Worm (Caenorhabditis elegans) whole organism, young adult: ENCODE measurements around the gene F57B9.8.

Source experiments
- B0261.1 ChIP-seq: sonication (generic microtip); optimal IDR thresholded peaks from 2 replicates; lab custom pipeline; 2016; ENCODE audit warnings: mild to moderate bottlenecking, missing genetic modification characterization, moderate library complexity, missing compliant biosample characterization
- B0336.3 ChIP-seq: fragments of 200-800 bp; sonication (Bioruptor generic); IDR thresholded peaks from 2 replicates; pipeline ENCODE4 v1.3.6; 2022; ENCODE audit warnings: missing genetic modification characterization, missing compliant biosample characterization
- C06A6.2 ChIP-seq: fragments of 200-800 bp; sonication (Bioruptor generic); conservative IDR thresholded peaks from 2 replicates; pipeline ENCODE4 v1.3.6; 2022; ENCODE audit warnings: missing genetic modification characterization, missing compliant biosample characterization
- C17E4.6 ChIP-seq: fragments of 200-800 bp; sonication (Bioruptor generic); IDR thresholded peaks from 2 replicates; pipeline ENCODE4 v1.3.6; 2022; ENCODE audit warnings: missing genetic modification reagents, missing genetic modification characterization, missing compliant biosample characterization
- F23B12.7 ChIP-seq: sonication (generic microtip); optimal IDR thresholded peaks from 2 replicates; lab custom pipeline; 2017; ENCODE audit warnings: missing genetic modification characterization, mild to moderate bottlenecking, missing compliant biosample characterization, antibody characterized with exemption, moderate library complexity; ENCODE audit not compliant: insufficient read depth
- F33H1.4 ChIP-seq: fragments of 200-800 bp; sonication (Bioruptor generic); IDR thresholded peaks from 2 replicates; pipeline ENCODE4 v1.3.6; 2022; ENCODE audit warnings: missing genetic modification reagents, missing genetic modification characterization, missing compliant biosample characterization
- T07F8.4 ChIP-seq: sonication (generic microtip); optimal IDR thresholded peaks from 2 replicates; lab custom pipeline; 2016; ENCODE audit warnings: mild to moderate bottlenecking, missing genetic modification characterization, moderate library complexity, missing compliant biosample characterization
- Y53F4B.3 ChIP-seq: fragments of 200-800 bp; sonication (Bioruptor generic); IDR thresholded peaks from 2 replicates; pipeline ENCODE4 v1.3.6; 2022; ENCODE audit warnings: missing genetic modification reagents, missing genetic modification characterization, missing compliant biosample characterization
- Y79H2A.3 ChIP-seq: fragments of 200-800 bp; sonication (Bioruptor generic); conservative IDR thresholded peaks from 2 replicates; pipeline ENCODE4 v1.3.6; 2022; ENCODE audit warnings: missing genetic modification reagents, missing genetic modification characterization, missing compliant biosample characterization
- attf-5 ChIP-seq: fragments of 200-800 bp; sonication (Bioruptor generic); optimal IDR thresholded peaks from 2 replicates; lab custom pipeline; 2018; ENCODE audit warnings: mild to moderate bottlenecking, missing genetic modification characterization, missing compliant biosample characterization
- bed-1 ChIP-seq: fragments of 200-800 bp; sonication (Bioruptor generic); IDR thresholded peaks from 2 replicates; pipeline ENCODE4 v1.3.6; 2022; ENCODE audit warnings: missing genetic modification reagents, missing genetic modification characterization, missing compliant biosample characterization
- chd-7 ChIP-seq: sonication (generic microtip); optimal IDR thresholded peaks from 2 replicates; lab custom pipeline; 2016; ENCODE audit warnings: mild to moderate bottlenecking, missing genetic modification characterization, moderate library complexity, missing compliant biosample characterization
- egl-44 ChIP-seq: fragments of 200-800 bp; sonication (Bioruptor generic); IDR thresholded peaks from 2 replicates; pipeline ENCODE4 v1.3.6; 2022; ENCODE audit warnings: missing genetic modification reagents, missing genetic modification characterization, missing compliant biosample characterization
- egrh-3 ChIP-seq: fragments of 200-800 bp; sonication (Bioruptor generic); IDR thresholded peaks from 2 replicates; pipeline ENCODE4 v1.3.6; 2022; ENCODE audit warnings: missing genetic modification reagents, missing genetic modification characterization, missing compliant biosample characterization
- ets-4 ChIP-seq: fragments of 200-800 bp; sonication (Bioruptor generic); optimal IDR thresholded peaks from 2 replicates; lab custom pipeline; 2018; ENCODE audit warnings: mild to moderate bottlenecking, missing genetic modification characterization, missing compliant biosample characterization
- him-1 ChIP-seq: sonication (generic microtip); optimal IDR thresholded peaks from 2 replicates; lab custom pipeline; 2016; ENCODE audit warnings: missing genotype, missing genetic modification reagents, missing genetic modification characterization, missing compliant biosample characterization
- hlh-12 ChIP-seq: sonication (generic microtip); optimal IDR thresholded peaks from 2 replicates; lab custom pipeline; 2016; ENCODE audit warnings: missing genetic modification characterization, missing compliant biosample characterization
- hmg-1.2 ChIP-seq: fragments of 200-800 bp; sonication (Bioruptor generic); IDR thresholded peaks from 2 replicates; pipeline ENCODE4 v1.3.6; 2022; ENCODE audit warnings: missing genetic modification reagents, missing genetic modification characterization, missing compliant biosample characterization
- hsf-1 ChIP-seq: fragments of 200-800 bp; sonication (Bioruptor generic); IDR thresholded peaks from 2 replicates; pipeline ENCODE4 v1.3.6; 2022; ENCODE audit warnings: missing genetic modification reagents, missing genetic modification characterization, missing compliant biosample characterization
- let-526 ChIP-seq: fragments of 200-800 bp; sonication (Bioruptor generic); IDR thresholded peaks from 2 replicates; pipeline ENCODE4 v1.3.6; 2022; ENCODE audit warnings: missing genetic modification reagents, missing genetic modification characterization, missing compliant biosample characterization
- lin-54 ChIP-seq: fragments of 200-800 bp; sonication (Bioruptor generic); optimal IDR thresholded peaks from 2 replicates; lab custom pipeline; 2018; ENCODE audit warnings: mild to moderate bottlenecking, missing genetic modification characterization, missing compliant biosample characterization
- madf-10 ChIP-seq: sonication (generic microtip); optimal IDR thresholded peaks from 2 replicates; lab custom pipeline; 2016; ENCODE audit warnings: mild to moderate bottlenecking, missing genetic modification characterization, missing compliant biosample characterization
- madf-8 ChIP-seq: fragments of 200-800 bp; sonication (Bioruptor generic); conservative IDR thresholded peaks from 2 replicates; pipeline ENCODE4 v1.3.6; 2022; ENCODE audit warnings: missing genetic modification reagents, missing genetic modification characterization, missing compliant biosample characterization
- nhr-120 ChIP-seq: fragments of 200-800 bp; sonication (Bioruptor generic); IDR thresholded peaks from 2 replicates; pipeline ENCODE4 v1.3.6; 2022; ENCODE audit warnings: missing genetic modification characterization, missing compliant biosample characterization
- nhr-90 ChIP-seq: sonication (generic microtip); optimal IDR thresholded peaks from 2 replicates; lab custom pipeline; 2016; ENCODE audit warnings: missing genotype, mild to moderate bottlenecking, missing genetic modification characterization, missing compliant biosample characterization
- pbrm-1 ChIP-seq: fragments of 200-800 bp; sonication (Bioruptor generic); IDR thresholded peaks from 2 replicates; pipeline ENCODE4 v1.3.6; 2022; ENCODE audit warnings: missing genetic modification reagents, missing genetic modification characterization, missing compliant biosample characterization
- rcor-1 ChIP-seq: fragments of 200-800 bp; sonication (Bioruptor generic); IDR thresholded peaks from 2 replicates; pipeline ENCODE4 v1.3.6; 2022; ENCODE audit warnings: missing genetic modification reagents, missing genetic modification characterization, missing compliant biosample characterization
- rec-8 ChIP-seq, 2 experiments: sonication (generic microtip); optimal IDR thresholded peaks; 2 replicates each; lab custom pipeline; 2016; ENCODE audit warnings: mild to moderate bottlenecking in 2 of 2, missing genetic modification characterization in 2 of 2, missing genetic modification reagents in 2 of 2, missing genotype in 2 of 2, missing biosample characterization in 1 of 2, missing compliant biosample characterization in 1 of 2, moderate library complexity in 1 of 2
- repo-1 ChIP-seq: sonication (generic microtip); optimal IDR thresholded peaks from 2 replicates; lab custom pipeline; 2017; ENCODE audit warnings: mild to moderate bottlenecking, missing genetic modification characterization, missing compliant biosample characterization
- rpc-1 ChIP-seq, 2 experiments: fragments of 150-350 bp in 1 of 2; sonication (generic microtip) in 1 of 2; optimal IDR thresholded peaks; 2 replicates each; lab custom pipeline; 2014 to 2018; ENCODE audit warnings: missing biosample characterization in 1 of 2, missing genetic modification characterization in 1 of 2, missing genetic modification reagents in 1 of 2, missing genotype in 1 of 2
- snpc-1.3 ChIP-seq: sonication (generic microtip); optimal IDR thresholded peaks from 2 replicates; lab custom pipeline; 2017; ENCODE audit warnings: missing genetic modification characterization, mild to moderate bottlenecking, missing compliant biosample characterization, antibody characterized with exemption, moderate library complexity, missing genotype, missing genetic modification reagents; ENCODE audit not compliant: insufficient read depth
- sptf-2 ChIP-seq: fragments of 200-800 bp; sonication (Bioruptor generic); optimal IDR thresholded peaks from 2 replicates; lab custom pipeline; 2018; ENCODE audit warnings: mild to moderate bottlenecking, missing genetic modification characterization, missing compliant biosample characterization
- tbp1 ChIP-seq: fragments of 200-800 bp; sonication (Bioruptor generic); optimal IDR thresholded peaks from 2 replicates; lab custom pipeline; 2018; ENCODE audit warnings: mild to moderate bottlenecking, missing genetic modification characterization, missing compliant biosample characterization
- zim-3 ChIP-seq: sonication (generic microtip); optimal IDR thresholded peaks from 2 replicates; lab custom pipeline; 2017; ENCODE audit warnings: mild to moderate bottlenecking, missing genetic modification characterization, moderate library complexity, missing compliant biosample characterization
- ztf-25 ChIP-seq: fragments of 200-800 bp; sonication (Bioruptor generic); IDR thresholded peaks from 2 replicates; pipeline ENCODE4 v1.3.6; 2022; ENCODE audit warnings: missing genetic modification reagents, missing genetic modification characterization, missing compliant biosample characterization
- ztf-6 ChIP-seq: fragments of 200-800 bp; sonication (Bioruptor generic); IDR thresholded peaks from 2 replicates; pipeline ENCODE4 v1.3.6; 2022; ENCODE audit warnings: missing genetic modification reagents, missing genetic modification characterization, missing compliant biosample characterization

F57B9.8 gene

ce11 chrIII:6912381-6912780 is 22.7 kb downstream of the F57B9.8 start, which contains the start of gene pdf-1:
pdf-1 (minus strand) TSS chrIII:6912481.
- TF ChIP-seq tbp1 (GFP tag; lab: Kevin White, UChicago) (no peak), egl-44 (GFP tag; lab: Robert Waterston, UW) (no peak), rpc-1 (optimal IDR thresholded peaks at IDR 0.05; lab: Kevin White, UChicago) (no peak), rpc-1 (tag; optimal IDR thresholded peaks at IDR 0.05; lab: Kevin White, UChicago) (no peak), B0261.1 (no peak), sptf-2 (GFP tag; lab: Kevin White, UChicago) (no peak), ztf-25 (GFP tag; lab: Robert Waterston, UW) (no peak), rec-8 (tag; optimal IDR thresholded peaks at IDR 0.05; lab: Kevin White, UChicago) (no peak), chd-7 (no peak), zim-3 (tag; lab: Kevin White, UChicago) (no peak), C17E4.6 (GFP tag; lab: Robert Waterston, UW) (no peak), F33H1.4 (GFP tag; lab: Robert Waterston, UW) (no peak), hlh-12 (tag; lab: Kevin White, UChicago) (no peak), madf-8 (GFP tag; lab: Robert Waterston, UW) (no peak), him-1 (tag; lab: Kevin White, UChicago) (no peak), hsf-1 (GFP tag; lab: Robert Waterston, UW) (no peak)

- no peak for TF ChIP-seq ets-4 (GFP tag; lab: Kevin White, UChicago)
- no peak for TF ChIP-seq hsf-1 (GFP tag; lab: Robert Waterston, UW)
- no peak for TF ChIP-seq rcor-1 (GFP tag; lab: Robert Waterston, UW)
- TF ChIP-seq T07F8.4, result no peak
- TF ChIP-seq F23B12.7, result no peak
- no peak for TF ChIP-seq egrh-3 (GFP tag; lab: Robert Waterston, UW)
- no peak for TF ChIP-seq snpc-1.3 (tag; lab: Kevin White, UChicago)
- TF ChIP-seq C06A6.2 (GFP tag; lab: Robert Waterston, UW), result no peak
- no peak for TF ChIP-seq repo-1 (tag; lab: Kevin White, UChicago)
- no peak for TF ChIP-seq hmg-1.2 (GFP tag; lab: Robert Waterston, UW)
- TF ChIP-seq nhr-120, result no peak
- no peak for TF ChIP-seq ztf-6 (GFP tag; lab: Robert Waterston, UW)
- no peak for TF ChIP-seq let-526 (GFP tag; lab: Robert Waterston, UW)
- TF ChIP-seq nhr-90 (tag; lab: Kevin White, UChicago), result no peak
- no peak for TF ChIP-seq attf-5 (GFP tag; lab: Kevin White, UChicago)
- no peak for TF ChIP-seq madf-10 (tag; lab: Kevin White, UChicago)
- no peak for TF ChIP-seq Y53F4B.3 (GFP tag; lab: Robert Waterston, UW)
- no peak for TF ChIP-seq lin-54 (GFP tag; lab: Kevin White, UChicago)
- no peak for TF ChIP-seq bed-1 (GFP tag; lab: Robert Waterston, UW)
- TF ChIP-seq pbrm-1 (GFP tag; lab: Robert Waterston, UW), result no peak
Measured at ce11 chrIII:6906409-6906808, 28.7 kb downstream of the F57B9.8 start, which contains the start of gene T07E3.2. T07E3.2 (plus strand) TSS chrIII:6906709.

ce11 chrIII:6904468-6904867 is 30.7 kb downstream of the F57B9.8 start:
- no peak for TF ChIP-seq B0336.3 (GFP tag; lab: Robert Waterston, UW)
- no peak for TF ChIP-seq Y79H2A.3 (GFP tag; lab: Robert Waterston, UW)
